Fruit fly (Drosophila melanogaster) Kc167 (cell line): ENCODE results near the gene CG42393.

Source experiments
- Myc ChIP-seq: fragments of >200 bp; optimal IDR thresholded peaks from 2 replicates; lab custom pipeline; 2017; ENCODE audit warnings: missing external identifiers
- Sin3A ChIP-seq: fragments of >200 bp; optimal IDR thresholded peaks from 2 replicates; lab custom pipeline; 2018; ENCODE audit warnings: missing external identifiers
- h ChIP-seq: fragments of >200 bp; optimal IDR thresholded peaks from 3 replicates; lab custom pipeline; 2018; ENCODE audit warnings: missing external identifiers
- insv ChIP-seq: fragments of >200 bp; optimal IDR thresholded peaks from 3 replicates; lab custom pipeline; 2018; ENCODE audit warnings: missing external identifiers
- psq ChIP-seq: fragments of >200 bp; optimal IDR thresholded peaks from 2 replicates; lab custom pipeline; 2017; ENCODE audit warnings: missing external identifiers
- ttk ChIP-seq: sonication (Bioruptor generic); optimal IDR thresholded peaks from 2 replicates; lab custom pipeline; 2017; ENCODE audit warnings: missing external identifiers

CG42393 gene

DNA sequence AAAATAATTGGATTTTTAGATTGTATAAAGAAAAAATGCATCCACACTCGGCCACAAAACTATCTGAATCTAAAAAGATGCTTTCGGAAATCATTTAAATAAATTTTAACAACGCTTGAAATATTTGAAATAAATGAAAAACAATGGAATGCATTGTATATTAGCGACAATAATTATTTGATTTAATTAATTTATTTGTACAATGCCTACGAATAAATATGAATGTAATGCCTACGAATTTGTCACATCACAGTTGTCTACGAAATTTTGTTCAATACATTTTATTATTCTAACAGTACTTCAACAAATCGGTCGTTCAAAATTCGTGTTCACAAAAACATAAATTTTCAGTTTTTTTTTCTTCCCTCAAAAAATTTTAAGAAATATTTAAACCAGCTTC lies 2.5 kb upstream of the CG42393 start, which contains the start of gene CG32192:
Gene CG32192, plus strand, starts transcription at position 301 of the 400 bp plus-strand sequence.
- TF ChIP-seq Sin3A (lab: Kevin White, UChicago) (no peak), h (lab: Kevin White, UChicago) (no peak), psq (lab: Kevin White, UChicago) (no peak)

DNA sequence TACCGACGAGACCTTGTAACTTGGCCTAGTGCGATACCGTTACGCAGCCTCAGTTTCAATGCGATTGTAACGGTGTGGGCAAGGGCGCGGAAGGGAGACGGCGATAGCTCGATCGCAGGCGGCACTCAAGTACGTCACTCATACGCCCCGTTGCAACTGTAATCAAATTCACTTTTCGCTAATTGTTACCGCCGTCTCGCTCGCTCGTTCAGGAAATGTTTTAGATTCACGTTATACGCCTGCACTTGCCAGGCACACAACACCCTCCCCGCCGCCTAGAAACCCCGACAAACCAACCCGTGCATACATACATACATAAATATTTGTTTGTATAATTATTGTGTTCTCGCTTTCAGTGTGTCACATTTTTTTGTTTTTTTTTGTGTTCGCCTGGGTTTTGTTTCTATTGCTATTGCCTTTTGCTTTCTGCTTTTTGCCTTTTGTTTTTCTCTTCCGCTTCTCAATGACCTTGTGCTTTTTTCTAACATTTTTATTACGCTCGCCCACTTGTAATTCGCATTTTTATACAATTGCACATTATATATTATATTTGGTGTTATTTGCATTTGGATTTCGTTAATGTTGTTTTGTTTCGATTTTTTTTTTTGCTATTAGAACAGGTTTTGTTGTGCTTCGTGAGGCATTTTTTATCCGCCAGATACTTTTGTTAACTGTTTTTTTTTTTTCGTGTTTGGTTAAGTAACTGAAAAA lies 2.0 kb downstream of the CG42393 start:
- TF ChIP-seq Sin3A (lab: Kevin White, UChicago) (no peak), insv (lab: Kevin White, UChicago) (no peak), Myc (no peak), h (lab: Kevin White, UChicago) (no peak), ttk (lab: Kevin White, UChicago) (no peak), psq (lab: Kevin White, UChicago) (no peak)

DNA sequence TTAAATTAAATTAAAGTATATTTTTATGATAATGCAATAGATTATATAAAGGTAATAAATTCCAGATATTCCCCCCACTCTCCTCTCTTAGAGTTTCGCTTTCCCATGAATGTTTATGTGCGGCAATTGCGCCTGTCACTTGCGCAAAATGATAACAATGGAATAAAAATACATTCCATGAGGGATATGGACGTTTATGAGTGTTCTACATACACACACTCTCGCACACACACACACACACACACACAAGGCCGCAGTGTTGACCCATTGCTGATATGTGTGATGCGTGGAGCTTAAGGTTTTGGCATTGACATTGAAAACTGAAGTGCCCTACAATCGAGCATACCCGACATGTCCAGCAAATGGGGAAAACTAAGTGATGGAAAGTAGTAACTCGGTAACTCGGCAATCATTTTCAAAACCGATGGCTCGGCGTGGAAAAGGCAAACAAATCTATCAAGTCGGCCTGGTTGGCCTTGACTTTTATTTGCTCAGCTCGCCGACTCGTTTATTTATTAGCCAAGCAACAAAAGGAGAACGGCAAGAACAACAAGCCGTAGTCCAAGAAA lies 4.1 kb downstream of the CG42393 start:
- TF ChIP-seq h (lab: Kevin White, UChicago) = no peak
- no peak for TF ChIP-seq Myc
- no peak for TF ChIP-seq Sin3A (lab: Kevin White, UChicago)
- TF ChIP-seq ttk (lab: Kevin White, UChicago) = no peak
- no peak for TF ChIP-seq psq (lab: Kevin White, UChicago)
- TF ChIP-seq insv (lab: Kevin White, UChicago) = no peak

dm6 chr3L:18057033-18057432 lies 14.5 kb downstream of the CG42393 start:
- no peak for TF ChIP-seq Sin3A (lab: Kevin White, UChicago)
- no peak for TF ChIP-seq insv (lab: Kevin White, UChicago)
- no peak for TF ChIP-seq ttk (lab: Kevin White, UChicago)
- no peak for TF ChIP-seq Myc
- no peak for TF ChIP-seq psq (lab: Kevin White, UChicago)
- no peak for TF ChIP-seq h (lab: Kevin White, UChicago)

DNA sequence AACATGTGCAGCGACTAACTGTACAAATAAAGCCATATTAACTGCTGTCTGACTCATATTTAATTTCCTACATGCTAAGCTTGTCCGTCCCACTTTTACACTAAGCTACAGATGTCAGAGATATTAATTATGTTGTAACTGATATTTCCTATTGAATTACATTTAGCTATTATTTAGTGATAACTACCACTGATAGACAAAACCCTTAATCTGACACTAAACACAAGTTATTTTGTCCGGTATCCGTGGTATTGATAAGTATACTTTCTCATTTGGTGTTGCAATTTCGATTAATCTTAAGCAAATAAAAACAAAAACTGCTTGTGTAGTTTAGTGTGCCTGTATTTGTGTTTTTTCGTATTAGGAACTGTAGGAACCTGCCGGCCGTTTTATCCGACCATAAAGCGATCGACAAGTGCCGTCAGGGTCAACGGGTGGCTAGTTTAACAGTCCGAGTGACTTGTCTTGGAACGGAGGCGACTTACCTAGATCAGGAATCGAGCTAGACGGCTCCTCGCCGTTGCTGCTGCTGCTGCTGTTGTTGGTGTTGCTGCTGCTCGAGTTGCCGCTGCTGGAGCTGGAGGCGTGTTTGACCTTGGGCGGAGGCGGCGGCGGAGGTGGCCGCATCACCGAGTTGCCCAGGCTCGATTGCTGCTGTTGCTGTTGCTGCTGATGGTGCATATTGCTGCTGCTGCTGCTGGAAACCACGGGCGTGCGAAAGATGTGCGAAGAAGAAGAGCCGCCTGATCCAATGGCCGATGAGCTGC lies 15.4 kb downstream of the CG42393 start:
- no peak for TF ChIP-seq h (lab: Kevin White, UChicago)

DNA sequence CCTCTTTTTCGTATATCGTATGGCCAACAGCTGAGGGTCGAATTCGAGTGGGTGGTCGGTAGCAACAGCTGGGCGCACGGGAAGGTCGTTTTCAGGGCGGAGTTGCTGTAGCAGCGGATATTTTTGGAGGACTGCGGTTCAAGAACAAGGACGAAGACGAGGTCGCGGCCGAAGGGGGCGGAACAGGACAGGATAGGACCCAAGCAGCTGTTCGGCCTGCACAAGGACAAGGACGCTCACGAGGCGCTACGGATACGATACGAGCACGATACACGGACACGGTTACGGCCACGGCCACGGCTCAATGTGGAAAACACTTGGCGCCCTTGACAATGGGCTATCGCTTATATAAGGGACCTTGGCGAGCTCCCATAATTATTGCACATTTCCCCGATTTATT lies 18.7 kb downstream of the CG42393 start:
- no peak for TF ChIP-seq Sin3A (lab: Kevin White, UChicago)

- TF ChIP-seq Sin3A (lab: Kevin White, UChicago) (no peak), Myc (no peak), psq (lab: Kevin White, UChicago) (no peak), ttk (lab: Kevin White, UChicago) (no peak), h (lab: Kevin White, UChicago) (no peak), insv (lab: Kevin White, UChicago) (no peak)
Observed at dm6 chr3L:18061713-18062365, 19.3 kb downstream of the CG42393 start.

- TF ChIP-seq h (lab: Kevin White, UChicago) (no peak), psq (lab: Kevin White, UChicago) (no peak), ttk (lab: Kevin White, UChicago) (no peak)
Observed at dm6 chr3L:18062959-18063510, 20.5 kb downstream of the CG42393 start.

- no peak for TF ChIP-seq psq (lab: Kevin White, UChicago)
- TF ChIP-seq Sin3A (lab: Kevin White, UChicago) = no peak
- TF ChIP-seq Myc = no peak
- no peak for TF ChIP-seq insv (lab: Kevin White, UChicago)
- TF ChIP-seq ttk (lab: Kevin White, UChicago) = no peak
- TF ChIP-seq h (lab: Kevin White, UChicago) = no peak
Observed at dm6 chr3L:18064632-18065482, 22.3 kb downstream of the CG42393 start, which contains the start of gene Eip75B. Gene Eip75B, minus strand, starts transcription at chr3L:18064696.

DNA sequence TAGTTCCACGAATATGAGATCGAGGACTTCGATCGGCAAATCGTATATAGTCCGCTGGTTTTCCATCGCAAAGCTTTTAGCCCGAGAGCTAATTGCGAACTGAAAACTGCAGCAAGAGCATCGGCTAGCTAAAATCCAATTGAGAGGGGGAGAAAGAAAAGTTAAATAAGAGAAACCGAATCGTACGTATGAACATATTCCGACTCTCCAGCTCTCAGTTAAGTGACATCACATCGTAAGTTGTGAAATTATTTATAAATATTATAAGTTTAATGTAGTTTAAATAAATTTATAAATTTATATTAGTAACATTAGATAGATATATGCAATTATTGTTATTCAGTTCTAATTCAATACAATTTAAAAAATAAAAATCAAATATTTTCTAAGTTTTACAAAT lies 27.5 kb downstream of the CG42393 start, which contains the start of gene CG44006:
Gene CG44006, minus strand, starts transcription at position 101 of the 400 bp plus-strand sequence.
- no peak for TF ChIP-seq insv (lab: Kevin White, UChicago)
- TF ChIP-seq Sin3A (lab: Kevin White, UChicago) = no peak
- no peak for TF ChIP-seq psq (lab: Kevin White, UChicago)
- TF ChIP-seq h (lab: Kevin White, UChicago) = no peak
- no peak for TF ChIP-seq ttk (lab: Kevin White, UChicago)
- TF ChIP-seq Myc = no peak

dm6 chr3L:18072023-18072422 lies 29.5 kb downstream of the CG42393 start, which contains the start of gene CG44005:
Gene CG44005, minus strand, starts transcription at chr3L:18072123.
- TF ChIP-seq Sin3A (lab: Kevin White, UChicago) = no peak
- no peak for TF ChIP-seq ttk (lab: Kevin White, UChicago)
- no peak for TF ChIP-seq insv (lab: Kevin White, UChicago)
- no peak for TF ChIP-seq h (lab: Kevin White, UChicago)
- TF ChIP-seq psq (lab: Kevin White, UChicago) = no peak
- TF ChIP-seq Myc = no peak
